Fruit fly (Drosophila melanogaster) whole organism, adult: ENCODE data around the gene emc.

ENCODE experiments used
- CG12768 ChIP-seq: fragments of 200-800 bp; sonication (Bioruptor generic); optimal IDR thresholded peaks from 2 replicates; lab custom pipeline; 2017; ENCODE audit warnings: missing biosample characterization, missing genetic modification characterization, mild to moderate bottlenecking, moderate library complexity, missing genetic modification reagents
- CG1620 ChIP-seq: fragments of 200-800 bp; sonication (Bioruptor generic); optimal IDR thresholded peaks from 2 replicates; lab custom pipeline; 2016; ENCODE audit warnings: missing biosample characterization, missing genetic modification characterization
- CG5204 ChIP-seq: fragments of 200-800 bp; sonication (Bioruptor generic); optimal IDR thresholded peaks from 2 replicates; lab custom pipeline; 2016; ENCODE audit warnings: missing biosample characterization, missing genetic modification characterization
- CG7045 ChIP-seq: fragments of 200-800 bp; sonication (Bioruptor generic); optimal IDR thresholded peaks from 2 replicates; lab custom pipeline; 2017; ENCODE audit warnings: missing biosample characterization, mild to moderate bottlenecking, missing genetic modification characterization
- CG7101 ChIP-seq: fragments of 200-800 bp; sonication (Bioruptor generic); optimal IDR thresholded peaks from 2 replicates; lab custom pipeline; 2018; ENCODE audit warnings: missing biosample characterization, mild to moderate bottlenecking, missing genetic modification characterization, moderate library complexity
- Clk ChIP-seq: fragments of 200-800 bp; sonication (Bioruptor generic); optimal IDR thresholded peaks from 2 replicates; lab custom pipeline; 2017; ENCODE audit warnings: missing biosample characterization, missing genetic modification characterization
- Hr96 ChIP-seq: fragments of 200-800 bp; sonication (Bioruptor generic); optimal IDR thresholded peaks from 2 replicates; lab custom pipeline; 2016; ENCODE audit warnings: missing biosample characterization, missing genetic modification characterization
- Mnt ChIP-seq: fragments of 200-800 bp; sonication (Bioruptor generic); optimal IDR thresholded peaks from 2 replicates; lab custom pipeline; 2016; ENCODE audit warnings: missing biosample characterization, mild to moderate bottlenecking, missing genetic modification characterization
- cnc ChIP-seq, 2 experiments: fragments of >200 bp; optimal IDR thresholded peaks; 2 replicates each; lab custom pipeline; 2017
- kay ChIP-seq: fragments of 200-800 bp; sonication (Bioruptor generic); peaks from one replicate; lab custom pipeline; 2016; ENCODE audit warnings: missing biosample characterization, missing genetic modification characterization, borderline replicate concordance
- ovo ChIP-seq: fragments of 200-800 bp; sonication (Bioruptor generic); optimal IDR thresholded peaks from 2 replicates; lab custom pipeline; 2016; ENCODE audit warnings: missing biosample characterization, missing genetic modification characterization
- pad ChIP-seq: fragments of 200-800 bp; sonication (Bioruptor generic); optimal IDR thresholded peaks from 3 replicates; lab custom pipeline; 2017; ENCODE audit warnings: missing biosample characterization, missing genetic modification characterization, mild to moderate bottlenecking, moderate library complexity, missing genetic modification reagents

DNA sequence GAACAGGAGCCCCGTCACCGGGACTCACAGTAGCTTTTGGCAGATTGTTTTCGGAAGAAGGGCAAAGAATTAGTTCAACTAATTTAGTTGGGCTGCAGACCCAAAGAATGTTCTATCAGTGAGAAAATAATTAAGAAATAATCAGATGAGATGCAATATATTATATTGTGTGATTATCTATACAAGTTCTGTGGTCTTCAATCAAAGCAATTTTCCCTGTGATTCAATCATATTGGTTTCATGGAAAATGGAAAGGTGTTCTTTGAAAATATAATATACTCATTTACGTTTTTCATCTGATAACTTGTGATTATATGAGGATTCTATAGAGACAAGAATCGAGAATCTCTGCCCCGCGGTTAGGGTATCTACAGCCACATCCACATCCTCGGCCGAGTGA is 20.6 kb upstream of the emc start:
- TF ChIP-seq kay (GFP tag; lab: Kevin White, UChicago) (no peak), CG7101 (no peak), CG12768 (GFP tag; lab: Kevin White, UChicago) (no peak), cnc (optimal IDR thresholded peaks at IDR 0.05; lab: Kevin White, UChicago) (no peak), CG7045 (GFP tag; lab: Kevin White, UChicago) (no peak), CG1620 (GFP tag; lab: Kevin White, UChicago) (no peak), Hr96 (no peak), pad (GFP tag; lab: Kevin White, UChicago) (no peak), Mnt (GFP tag; lab: Kevin White, UChicago) (no peak), ovo (GFP tag; lab: Kevin White, UChicago) (no peak), Clk (GFP tag; lab: Kevin White, UChicago) (no peak), CG5204 (GFP tag; lab: Kevin White, UChicago) (no peak)
